Worm (Caenorhabditis elegans) whole organism, midembryonic: ENCODE results near the gene C26D10.4.

Experiments used
- T22C8.4 ChIP-seq: fragments of 200-800 bp; sonication (Bioruptor generic); IDR thresholded peaks from 2 replicates; pipeline ENCODE4 v1.3.6; 2022; ENCODE audit warnings: missing genetic modification characterization, missing compliant biosample characterization
- cog-1 ChIP-seq: sonication (generic microtip); optimal IDR thresholded peaks from 2 replicates; lab custom pipeline; 2016; ENCODE audit warnings: missing genetic modification characterization, missing compliant biosample characterization
- klf-2 ChIP-seq: fragments of 200-800 bp; sonication (Bioruptor generic); conservative IDR thresholded peaks from 2 replicates; pipeline ENCODE4 v1.3.6; 2022; ENCODE audit warnings: missing genetic modification reagents, missing genetic modification characterization, missing compliant biosample characterization
- ztf-29 ChIP-seq: fragments of 200-800 bp; sonication (Bioruptor generic); IDR thresholded peaks from 2 replicates; pipeline ENCODE4 v1.3.6; 2022; ENCODE audit warnings: missing genetic modification reagents, missing genetic modification characterization, missing compliant biosample characterization

DNA sequence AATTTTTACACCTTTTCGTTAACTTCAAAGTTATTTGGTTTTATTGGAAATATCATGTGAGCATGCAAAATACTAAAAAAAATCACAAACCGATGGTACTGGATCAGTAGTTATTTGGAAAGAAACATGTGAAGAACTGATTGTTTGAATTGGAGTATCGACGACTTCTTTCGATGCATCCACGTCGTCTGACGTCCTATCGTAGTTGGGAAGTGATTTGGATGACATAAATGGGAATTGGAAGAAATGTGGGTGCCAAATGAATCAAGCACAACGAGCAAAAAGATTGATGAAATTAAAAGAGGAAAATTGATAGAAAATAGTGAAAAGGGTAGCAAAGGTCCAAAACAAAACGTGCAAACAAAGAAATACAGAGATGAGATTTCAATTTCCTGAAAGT is 8.3 kb upstream of the C26D10.4 start, which contains the start of gene shw-1:
- TF ChIP-seq cog-1 (tag; lab: Kevin White, UChicago) (no peak), klf-2 (no peak), T22C8.4 (GFP tag; lab: Robert Waterston, UW) (no peak), ztf-29 (GFP tag; lab: Robert Waterston, UW) (no peak)
